Fruit fly (Drosophila melanogaster): ENCODE data around the gene Cyp316a1.

Gene Cyp316a1

dm6 chr3L:7529081-7530021 lies 37.7 kb downstream of the Cyp316a1 start (continued):
- TF ChIP-seq trh (GFP tag; optimal IDR thresholded peaks at IDR 0.05): no peak
- no peak for TF ChIP-seq HmgD (GFP tag; optimal IDR thresholded peaks at IDR 0.05)
- no peak for TF ChIP-seq dan (GFP tag; IDR thresholded peaks at IDR 0.05)
- no peak for TF ChIP-seq CG2712 (tag; optimal IDR thresholded peaks at IDR 0.05)
- no peak for TF ChIP-seq CG13287 (GFP tag; IDR thresholded peaks at IDR 0.05; ENCODE audit: partially characterized antibody)
- no peak for TF ChIP-seq CG10147 (GFP tag; optimal IDR thresholded peaks at IDR 0.05)
- no peak for TF ChIP-seq CG14710 (tag; optimal IDR thresholded peaks at IDR 0.05)
- peak in 1 of 2 experiments; percentile 14 for TF ChIP-seq Pdp1 (GFP tag; optimal IDR thresholded peaks at IDR 0.05)
- no peak for TF ChIP-seq Fer1 (GFP tag; optimal IDR thresholded peaks at IDR 0.05)
- TF ChIP-seq nau (GFP tag; optimal IDR thresholded peaks at IDR 0.05): no peak
- peak; percentile 17 for TF ChIP-seq org-1 (GFP tag; optimal IDR thresholded peaks at IDR 0.05)
- TF ChIP-seq CrebB (tag; optimal IDR thresholded peaks at IDR 0.05): no peak
- peak; percentile 79 for TF ChIP-seq exex (tag; optimal IDR thresholded peaks at IDR 0.05)
- peak; percentile 76 for TF ChIP-seq sens (GFP tag)
- TF ChIP-seq mirr (GFP tag; optimal IDR thresholded peaks at IDR 0.05): peak; percentile 22
- TF ChIP-seq sug (tag; optimal IDR thresholded peaks at IDR 0.05): peak; percentile 97
- no peak for TF ChIP-seq Bteb2 (GFP tag; optimal IDR thresholded peaks at IDR 0.05)
- no peak for TF ChIP-seq dati (GFP tag; IDR thresholded peaks at IDR 0.05)
- no peak for TF ChIP-seq Aef1 (GFP tag; IDR thresholded peaks at IDR 0.05)
- TF ChIP-seq CG15073 (GFP tag; optimal IDR thresholded peaks at IDR 0.05): no peak
- TF ChIP-seq CG17829 (tag; optimal IDR thresholded peaks at IDR 0.05): no peak
- no peak for TF ChIP-seq Nf-YC (tag; optimal IDR thresholded peaks at IDR 0.05)
- TF ChIP-seq Ada2b (GFP tag; IDR thresholded peaks at IDR 0.05): peak; percentile 35; the same call in 1 of the 2 replicates
- peak; percentile 80 for TF ChIP-seq CG8478 (optimal IDR thresholded peaks at IDR 0.05)
- no peak for TF ChIP-seq CG18011 (GFP tag; optimal IDR thresholded peaks at IDR 0.05)
- no peak for TF ChIP-seq NC2β (GFP tag; optimal IDR thresholded peaks at IDR 0.05)
- TF ChIP-seq CG14667 (GFP tag; IDR thresholded peaks at IDR 0.05): no peak
- TF ChIP-seq sob (GFP tag; IDR thresholded peaks at IDR 0.05): peak; percentile 27; the same call in 1 of the 2 replicates
- TF ChIP-seq CG34376 (GFP tag; optimal IDR thresholded peaks at IDR 0.05): peak; percentile 6
- no peak for TF ChIP-seq bowl (GFP tag; IDR thresholded peaks at IDR 0.05)
- no peak for TF ChIP-seq pros (GFP tag; optimal IDR thresholded peaks at IDR 0.05)
- peak; percentile 52 for TF ChIP-seq kni (GFP tag; optimal IDR thresholded peaks at IDR 0.05)
- no peak for TF ChIP-seq CG30020 (tag; optimal IDR thresholded peaks at IDR 0.05)
- peak; percentile 68 for TF ChIP-seq sqz (GFP tag; optimal IDR thresholded peaks at IDR 0.05)
- TF ChIP-seq hkb (optimal IDR thresholded peaks at IDR 0.05): no peak
- TF ChIP-seq hkb (GFP tag; IDR thresholded peaks at IDR 0.05): peak; percentile 9; the same call in 1 of the 2 replicates
- peak; percentile 25 for TF ChIP-seq NK7.1 (GFP tag; optimal IDR thresholded peaks at IDR 0.05)
- peak; percentile 7 for TF ChIP-seq CG17385 (GFP tag; optimal IDR thresholded peaks at IDR 0.05)
- TF ChIP-seq CG13123 (GFP tag; optimal IDR thresholded peaks at IDR 0.05): no peak
- no peak for TF ChIP-seq Stat92E (GFP tag; optimal IDR thresholded peaks at IDR 0.05)
- TF ChIP-seq CG7987 (GFP tag; optimal IDR thresholded peaks at IDR 0.05): no peak
- peak; percentile 49 for TF ChIP-seq CG6689 (GFP tag; IDR thresholded peaks at IDR 0.05)
- TF ChIP-seq onecut (GFP tag; IDR thresholded peaks at IDR 0.05): no peak
- TF ChIP-seq Med (GFP tag): peak; percentile 79
- TF ChIP-seq CG11696 (GFP tag; IDR thresholded peaks at IDR 0.05): no peak
